Fruit fly (Drosophila melanogaster): Measurements from ENCODE around the gene IntS11.

Gene IntS11

DNA sequence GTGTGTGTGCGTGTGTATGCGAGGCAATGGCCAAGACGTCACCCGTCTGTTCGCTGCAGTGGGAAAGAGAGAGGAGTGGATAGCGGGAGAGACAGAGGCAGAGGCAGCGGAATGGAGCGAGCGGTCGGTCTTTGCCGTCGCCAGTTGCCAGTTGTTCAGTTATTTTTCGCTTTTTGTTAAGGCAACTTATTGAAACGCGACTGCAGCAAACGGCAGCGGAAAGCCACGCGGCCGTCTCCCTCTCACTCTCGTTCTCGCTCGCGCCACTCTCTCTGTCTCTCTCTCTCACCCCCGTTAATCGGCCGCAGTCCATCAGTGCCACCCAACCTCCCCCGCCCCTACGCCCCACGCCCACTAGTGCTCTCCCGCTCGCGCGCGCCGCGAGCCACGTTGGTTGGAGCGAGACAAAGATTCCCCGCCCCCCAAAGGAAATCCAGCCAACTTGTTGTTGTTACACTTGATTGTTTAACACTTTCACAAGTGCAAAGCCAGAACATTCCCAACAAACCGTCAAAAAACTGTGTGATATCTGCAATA, 27.7 kb downstream of the IntS11 start (continued):
- TF ChIP-seq Asciz (GFP tag; optimal IDR thresholded peaks at IDR 0.05) (no peak), CG11398 (GFP tag; optimal IDR thresholded peaks at IDR 0.05) (no peak), CG17328 (GFP tag; IDR thresholded peaks at IDR 0.05) (peak; percentile 41; the same call in 1 of the 2 replicates), Vsx1 (GFP tag; optimal IDR thresholded peaks at IDR 0.05) (no peak), CG16813 (GFP tag; IDR thresholded peaks at IDR 0.05; ENCODE audit: partially characterized antibody) (peak; percentile 37; the same call in 1 of the 3 replicates), bab2 (GFP tag; optimal IDR thresholded peaks at IDR 0.05) (no peak), Tbp (GFP tag; optimal IDR thresholded peaks at IDR 0.05) (no peak), NfI (GFP tag; optimal IDR thresholded peaks at IDR 0.05) (no peak), scrt (GFP tag; optimal IDR thresholded peaks at IDR 0.05) (peak; percentile 80), org-1 (GFP tag; optimal IDR thresholded peaks at IDR 0.05) (no peak), ERR (GFP tag; optimal IDR thresholded peaks at IDR 0.05) (peak; percentile 30), ssp (GFP tag; IDR thresholded peaks at IDR 0.05) (no peak), hb (GFP tag; IDR thresholded peaks at IDR 0.05; ENCODE audit: partially characterized antibody) (no peak), tna (GFP tag; IDR thresholded peaks at IDR 0.05; ENCODE audit: partially characterized antibody) (peak; percentile 45; the same call in 1 of the 2 replicates), CG11093 (GFP tag; IDR thresholded peaks at IDR 0.05) (no peak), jumu (GFP tag; optimal IDR thresholded peaks at IDR 0.05) (no peak), fd102C (GFP tag; optimal IDR thresholded peaks at IDR 0.05) (no peak), CG8944 (GFP tag; optimal IDR thresholded peaks at IDR 0.05) (no peak), schlank (tag; optimal IDR thresholded peaks at IDR 0.05) (peak; percentile 1), Med (GFP tag) (peak; percentile 92), zfh1 (GFP tag; IDR thresholded peaks at IDR 0.05) (no peak), CG8765 (GFP tag; IDR thresholded peaks at IDR 0.05) (0 out of 2 replicates have a peak, but pooled peaks have one; percentile 6), CG32772 (GFP tag; IDR thresholded peaks at IDR 0.05) (no peak), Neu2 (GFP tag; optimal IDR thresholded peaks at IDR 0.05; ENCODE audit: borderline replicate concordance) (no peak), ham (GFP tag; IDR thresholded peaks at IDR 0.05) (peak; percentile 41; the same call in 1 of the 2 replicates), dmrt99B (tag; optimal IDR thresholded peaks at IDR 0.05) (peak; percentile 28), ems (GFP tag; optimal IDR thresholded peaks at IDR 0.05) (no peak), Poxn (GFP tag; IDR thresholded peaks at IDR 0.05) (no peak), Eip74EF (GFP tag; optimal IDR thresholded peaks at IDR 0.05) (no peak), prd (optimal IDR thresholded peaks at IDR 0.05) (no peak), prd (GFP tag; IDR thresholded peaks at IDR 0.05) (no peak), Fer1 (GFP tag; optimal IDR thresholded peaks at IDR 0.05) (peak; percentile 64), exex (tag; optimal IDR thresholded peaks at IDR 0.05) (peak; percentile 59), vvl (GFP tag; IDR thresholded peaks at IDR 0.05) (no peak; the same call in 1 of the 2 replicates), CG14710 (tag; optimal IDR thresholded peaks at IDR 0.05) (no peak), ewg (GFP tag; optimal IDR thresholded peaks at IDR 0.05) (no peak), row (GFP tag; IDR thresholded peaks at IDR 0.05) (no peak; the same call in 2 of the 3 replicates), CG1529 (GFP tag; optimal IDR thresholded peaks at IDR 0.05) (no peak), Kr (GFP tag; optimal IDR thresholded peaks at IDR 0.05) (no peak), CG11504 (tag; optimal IDR thresholded peaks at IDR 0.05) (no peak), stwl (tag; optimal IDR thresholded peaks at IDR 0.05) (peak; percentile 5), CG2202 (tag; optimal IDR thresholded peaks at IDR 0.05) (no peak), usp (GFP tag; optimal IDR thresholded peaks at IDR 0.05) (no peak), chif (GFP tag; optimal IDR thresholded peaks at IDR 0.05) (no peak), CG4328 (GFP tag; optimal IDR thresholded peaks at IDR 0.05) (no peak), toy (GFP tag; IDR thresholded peaks at IDR 0.05) (no peak), CG10979 (tag; optimal IDR thresholded peaks at IDR 0.05) (no peak), shn (GFP tag; optimal IDR thresholded peaks at IDR 0.05) (no peak), gce (GFP tag; IDR thresholded peaks at IDR 0.05) (peak; percentile 37; the same call in 1 of the 3 replicates), Gsc (GFP tag; IDR thresholded peaks at IDR 0.05) (no peak)

All from whole organism, embryonic.